Fruit fly (Drosophila melanogaster): Measurements from ENCODE around the gene CG31253.

CG31253 gene

DNA sequence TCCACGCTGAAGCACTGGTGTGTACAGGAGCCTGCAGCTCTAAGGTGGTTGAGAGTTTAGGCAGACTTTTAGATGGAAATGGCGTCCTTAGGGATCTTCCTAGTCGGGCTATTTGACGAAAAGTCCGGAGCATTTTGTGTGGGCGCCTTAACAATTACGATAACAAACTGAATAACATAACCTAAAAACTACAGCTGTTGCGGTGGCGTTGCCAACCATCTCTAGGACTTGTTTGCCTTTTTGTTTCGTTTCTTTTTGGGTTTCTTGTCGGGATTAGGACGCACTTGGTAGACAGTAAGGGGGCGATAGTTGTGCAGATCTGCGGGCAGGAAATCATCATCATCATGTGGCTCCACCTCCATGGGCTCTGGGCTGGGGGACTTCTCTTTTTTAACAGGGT lies 2.4 kb downstream of the CG31253 start (continued):
- TF ChIP-seq CG31365 (tag; optimal IDR thresholded peaks at IDR 0.05) (no peak), crp (GFP tag; optimal IDR thresholded peaks at IDR 0.05) (peak in 1 of 2 experiments; percentile 74), CG7928 (GFP tag; optimal IDR thresholded peaks at IDR 0.05) (peak; percentile 1), Sin3A (optimal IDR thresholded peaks at IDR 0.05) (no peak), MBD-R2 (GFP tag; IDR thresholded peaks at IDR 0.05) (peak; percentile 62), ERR (GFP tag; optimal IDR thresholded peaks at IDR 0.05) (no peak), E2f2 (GFP tag; IDR thresholded peaks at IDR 0.05) (peak; percentile 28; the same call in 1 of the 2 replicates), pho (GFP tag; optimal IDR thresholded peaks at IDR 0.05) (no peak), Scr (GFP tag; IDR thresholded peaks at IDR 0.05; ENCODE audit: partially characterized antibody) (peak; percentile 16; the same call in 1 of the 2 replicates)

DNA sequence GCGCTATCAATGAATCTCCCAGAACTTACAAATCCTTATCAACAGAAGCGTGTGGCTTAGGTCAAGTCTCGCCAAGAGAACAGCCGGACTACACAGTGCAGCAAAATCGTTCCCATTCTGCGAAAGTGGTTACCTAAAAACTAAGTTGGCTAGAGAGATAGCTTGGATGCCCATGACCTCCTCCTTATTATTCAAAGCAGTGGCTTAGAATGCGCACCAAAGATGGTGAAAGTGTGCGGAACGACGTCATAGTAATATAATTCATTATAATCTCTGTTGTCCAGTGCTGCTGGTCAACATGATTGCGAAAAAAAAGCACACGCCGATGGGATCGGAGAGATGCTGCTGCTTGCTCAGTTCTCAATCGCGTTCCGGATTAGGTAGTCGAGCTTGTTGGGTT lies 5.8 kb downstream of the CG31253 start, which contains the start of gene Nep7:
TSS of gene Nep7 (plus strand) at position 385 of the 400 bp plus-strand sequence.
- TF ChIP-seq Aef1 (GFP tag; IDR thresholded peaks at IDR 0.05): no peak
- TF ChIP-seq C15 (GFP tag; IDR thresholded peaks at IDR 0.05): 0 out of 3 replicates have a peak, but pooled peaks have one; percentile 26
- TF ChIP-seq sens (GFP tag): no peak
- peak; percentile 27; the same call in 1 of the 3 replicates for TF ChIP-seq row (GFP tag; IDR thresholded peaks at IDR 0.05)
- TF ChIP-seq croc (GFP tag; conservative IDR thresholded peaks at IDR 0.05): no peak
- peak; percentile 73 for TF ChIP-seq Med (GFP tag)
- no peak for TF ChIP-seq pan (optimal IDR thresholded peaks at IDR 0.05)
- TF ChIP-seq pan (GFP tag; optimal IDR thresholded peaks at IDR 0.05 in 1 of 2, IDR thresholded peaks at IDR 0.05 in 1 of 2): peak in 1 of 2 experiments; percentile 5
- TF ChIP-seq dimm (GFP tag; IDR thresholded peaks at IDR 0.05): no peak
- TF ChIP-seq slbo (GFP tag; IDR thresholded peaks at IDR 0.05): 0 out of 2 replicates have a peak, but pooled peaks have one; percentile 35
- no peak for TF ChIP-seq NFAT (GFP tag; IDR thresholded peaks at IDR 0.05)
- TF ChIP-seq HHEX (GFP tag; optimal IDR thresholded peaks at IDR 0.05): no peak
- TF ChIP-seq gro (GFP tag; optimal IDR thresholded peaks at IDR 0.05): no peak
- 0 out of 2 replicates have a peak, but pooled peaks have one; percentile 12 for TF ChIP-seq HLH3B (GFP tag; IDR thresholded peaks at IDR 0.05)
- TF ChIP-seq en (GFP tag; optimal IDR thresholded peaks at IDR 0.05): no peak
- TF ChIP-seq Rfx (GFP tag; IDR thresholded peaks at IDR 0.05): 0 out of 2 replicates have a peak, but pooled peaks have one; percentile 28
- peak; percentile 21; the same call in 1 of the 2 replicates for TF ChIP-seq gsb (GFP tag; IDR thresholded peaks at IDR 0.05)
- no peak for TF ChIP-seq CG33557 (GFP tag; optimal IDR thresholded peaks at IDR 0.05)
- peak; percentile 47 for TF ChIP-seq cwo (GFP tag; optimal IDR thresholded peaks at IDR 0.05)
- peak; percentile 26 for TF ChIP-seq CG2120 (GFP tag; optimal IDR thresholded peaks at IDR 0.05)
- TF ChIP-seq Drgx (GFP tag; IDR thresholded peaks at IDR 0.05): peak; percentile 37; the same call in 1 of the 2 replicates
- no peak for TF ChIP-seq kni (GFP tag; optimal IDR thresholded peaks at IDR 0.05)
- peak; percentile 46 for TF ChIP-seq CG10543 (GFP tag; optimal IDR thresholded peaks at IDR 0.05)
- TF ChIP-seq dysf (GFP tag; IDR thresholded peaks at IDR 0.05): 0 out of 3 replicates have a peak, but pooled peaks have one; percentile 30
- peak; percentile 29 for TF ChIP-seq sug (tag; optimal IDR thresholded peaks at IDR 0.05)
- TF ChIP-seq CG34376 (GFP tag; optimal IDR thresholded peaks at IDR 0.05): peak; percentile 81
- no peak for TF ChIP-seq CG7556 (GFP tag; optimal IDR thresholded peaks at IDR 0.05)

DNA sequence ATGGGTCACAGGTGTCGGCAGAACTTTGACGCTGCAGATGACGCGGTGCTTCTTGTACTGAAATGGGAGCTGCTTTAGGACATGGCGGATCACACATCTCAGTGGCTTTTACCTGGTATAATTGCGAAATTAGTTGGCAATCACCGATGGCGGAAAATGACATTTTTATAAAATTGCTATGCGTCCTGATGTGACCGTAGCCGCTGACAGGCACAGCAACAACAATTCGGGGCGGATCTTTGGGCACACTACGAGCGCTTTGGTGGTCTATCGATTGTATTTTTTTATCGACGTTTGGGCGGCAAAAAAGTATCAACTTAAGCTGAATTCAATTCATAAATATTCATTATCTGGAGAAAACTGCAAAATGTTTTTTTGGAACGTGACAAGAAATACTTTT lies 6.5 kb downstream of the CG31253 start, which contains the start of gene CG4951:
TSS of gene CG4951 (minus strand) at position 223 of the 400 bp plus-strand sequence.
- TF ChIP-seq CG17328 (GFP tag; IDR thresholded peaks at IDR 0.05): no peak
- no peak for TF ChIP-seq CG8388 (GFP tag; optimal IDR thresholded peaks at IDR 0.05)
- TF ChIP-seq Ptx1 (GFP tag; IDR thresholded peaks at IDR 0.05): no peak
- peak; percentile 61; the same call in 2 of the 3 replicates for TF ChIP-seq CG6791 (GFP tag; IDR thresholded peaks at IDR 0.05; ENCODE audit: partially characterized antibody)
- TF ChIP-seq CG9215 (GFP tag; IDR thresholded peaks at IDR 0.05): no peak
- TF ChIP-seq mld (GFP tag; IDR thresholded peaks at IDR 0.05; ENCODE audit: partially characterized antibody): 0 out of 3 replicates have a peak, but pooled peaks have one; percentile 27
- TF ChIP-seq Aef1 (GFP tag; IDR thresholded peaks at IDR 0.05): peak; percentile 94
- no peak for TF ChIP-seq Nf-YA (GFP tag; IDR thresholded peaks at IDR 0.05)
- no peak for TF ChIP-seq dysf (GFP tag; IDR thresholded peaks at IDR 0.05)
- no peak for TF ChIP-seq CG1602 (GFP tag; optimal IDR thresholded peaks at IDR 0.05)
- no peak for TF ChIP-seq CG9932 (GFP tag; IDR thresholded peaks at IDR 0.05)
- peak; percentile 91 for TF ChIP-seq pzg (GFP tag; optimal IDR thresholded peaks at IDR 0.05)
- no peak for TF ChIP-seq CG16779 (GFP tag; IDR thresholded peaks at IDR 0.05)
- no peak for TF ChIP-seq B-H2 (GFP tag; optimal IDR thresholded peaks at IDR 0.05)
- no peak for TF ChIP-seq bowl (GFP tag; IDR thresholded peaks at IDR 0.05)
- no peak for TF ChIP-seq lov (optimal IDR thresholded peaks at IDR 0.05)
- no peak for TF ChIP-seq lov (GFP tag; IDR thresholded peaks at IDR 0.05)
